Fruit fly (Drosophila melanogaster) whole organism, pupa: ENCODE data around the gene Muc30E.

Source experiments
- CG12605 ChIP-seq: fragments of 200-800 bp; sonication (Bioruptor generic); IDR thresholded peaks from 2 replicates; pipeline ENCODE4 v1.3.6; 2022; ENCODE audit warnings: missing biosample characterization, missing genetic modification characterization
- CG13204 ChIP-seq: fragments of 200-800 bp; sonication (Bioruptor generic); optimal IDR thresholded peaks from 2 replicates; lab custom pipeline; 2018; ENCODE audit warnings: missing biosample characterization, mild to moderate bottlenecking, missing genetic modification characterization, moderate library complexity
- CG15710 ChIP-seq: fragments of 200-800 bp; sonication (Bioruptor generic); optimal IDR thresholded peaks from 2 replicates; lab custom pipeline; 2018; ENCODE audit warnings: missing biosample characterization, mild to moderate bottlenecking, missing genetic modification characterization, moderate library complexity
- CG8301 ChIP-seq: fragments of 200-800 bp; sonication (Bioruptor generic); optimal IDR thresholded peaks from 2 replicates; lab custom pipeline; 2018; ENCODE audit warnings: missing biosample characterization, mild to moderate bottlenecking, missing genetic modification characterization
- EcR ChIP-seq: fragments of 200-800 bp; sonication (Bioruptor generic); optimal IDR thresholded peaks from 3 replicates; lab custom pipeline; 2019; ENCODE audit warnings: missing biosample characterization, missing genetic modification characterization, mild to moderate bottlenecking, moderate library complexity, missing genetic modification reagents
- Pif1B ChIP-seq: fragments of 200-800 bp; sonication (Bioruptor generic); optimal IDR thresholded peaks from 3 replicates; lab custom pipeline; 2016; ENCODE audit warnings: missing biosample characterization, missing genetic modification characterization
- gl ChIP-seq: fragments of 200-800 bp; sonication (Bioruptor generic); optimal IDR thresholded peaks from 2 replicates; lab custom pipeline; 2018; ENCODE audit warnings: missing biosample characterization, mild to moderate bottlenecking, missing genetic modification characterization
- rn ChIP-seq: fragments of 200-800 bp; sonication (Bioruptor generic); IDR thresholded peaks from 2 replicates; pipeline ENCODE4 v1.3.6; 2022; ENCODE audit warnings: missing biosample characterization, missing genetic modification characterization

- TF ChIP-seq CG12605 (GFP tag; lab: Robert Waterston, UW) (no peak), CG8301 (tag; lab: Kevin White, UChicago) (no peak), EcR (GFP tag; lab: Kevin White, UChicago) (no peak), Pif1B (GFP tag; lab: Kevin White, UChicago) (peak; percentile 48), rn (GFP tag; lab: Robert Waterston, UW) (no peak), gl (tag; lab: Kevin White, UChicago) (peak; percentile 8), CG15710 (peak; percentile 45), CG13204 (GFP tag; lab: Kevin White, UChicago) (no peak)
Measured at dm6 chr2L:9894871-9895364, 8.0 kb downstream of the Muc30E start, which contains the start of gene Bka.
